Fruit fly (Drosophila melanogaster) whole organism, embryonic: ENCODE measurements around the gene CG7914.

Experiments used
- ATbp ChIP-seq: fragments of 200-800 bp; sonication (Bioruptor generic); optimal IDR thresholded peaks from 2 replicates; lab custom pipeline; 2017; ENCODE audit warnings: missing biosample characterization, mild to moderate bottlenecking, missing genetic modification characterization, missing genetic modification reagents
- Bdp1 ChIP-seq: fragments of 200-800 bp; sonication (Bioruptor generic); optimal IDR thresholded peaks from 3 replicates; lab custom pipeline; 2016; ENCODE audit warnings: missing biosample characterization, missing genetic modification characterization
- Blimp-1 ChIP-seq: fragments of 200-800 bp; sonication (Bioruptor generic); optimal IDR thresholded peaks from 3 replicates; lab custom pipeline; 2018; ENCODE audit warnings: missing biosample characterization, missing genetic modification characterization, mild to moderate bottlenecking, moderate library complexity, missing genetic modification reagents
- CG11398 ChIP-seq: fragments of 200-800 bp; sonication (Bioruptor generic); optimal IDR thresholded peaks from 2 replicates; lab custom pipeline; 2016; ENCODE audit warnings: missing biosample characterization, missing genetic modification characterization
- CG11560 ChIP-seq: fragments of 200-800 bp; sonication (Bioruptor generic); IDR thresholded peaks from 3 replicates; pipeline ENCODE4 v1.3.6; 2022; ENCODE audit warnings: missing biosample characterization, missing genetic modification characterization
- CG12942 ChIP-seq: fragments of 200-800 bp; sonication (Bioruptor generic); optimal IDR thresholded peaks from 3 replicates; lab custom pipeline; 2016; ENCODE audit warnings: missing biosample characterization, missing genetic modification characterization
- CG13296 ChIP-seq: fragments of 200-800 bp; sonication (Bioruptor generic); optimal IDR thresholded peaks from 3 replicates; lab custom pipeline; 2018; ENCODE audit warnings: missing biosample characterization, mild to moderate bottlenecking, missing genetic modification characterization
- CG14050 ChIP-seq: fragments of 200-800 bp; sonication (Bioruptor generic); IDR thresholded peaks from 3 replicates; pipeline ENCODE4 v1.3.6; 2022; ENCODE audit warnings: missing biosample characterization, missing genetic modification characterization
- CG15269 ChIP-seq: fragments of 200-800 bp; sonication (Bioruptor generic); optimal IDR thresholded peaks from 2 replicates; lab custom pipeline; 2018; ENCODE audit warnings: missing biosample characterization, mild to moderate bottlenecking, missing genetic modification characterization, moderate library complexity
- CG15696 ChIP-seq: fragments of 200-800 bp; sonication (Bioruptor generic); optimal IDR thresholded peaks from 2 replicates; lab custom pipeline; 2019; ENCODE audit warnings: missing biosample characterization, mild to moderate bottlenecking, missing genetic modification characterization, moderate library complexity
- CG1647 ChIP-seq: fragments of 200-800 bp; sonication (Bioruptor generic); optimal IDR thresholded peaks from 3 replicates; lab custom pipeline; 2016; ENCODE audit warnings: missing biosample characterization, missing genetic modification characterization
- CG17361 ChIP-seq: fragments of 200-800 bp; sonication (Bioruptor generic); IDR thresholded peaks from 3 replicates; pipeline ENCODE4 v1.3.6; 2022; ENCODE audit warnings: missing biosample characterization, missing genetic modification characterization
- CG2120 ChIP-seq: fragments of 200-800 bp; sonication (Bioruptor generic); optimal IDR thresholded peaks from 3 replicates; lab custom pipeline; 2016; ENCODE audit warnings: missing biosample characterization, missing genetic modification characterization
- CG2199 ChIP-seq: fragments of 200-800 bp; sonication (Bioruptor generic); IDR thresholded peaks from 3 replicates; pipeline ENCODE4 v1.3.6; 2022; ENCODE audit warnings: missing biosample characterization, missing genetic modification characterization
- CG32767 ChIP-seq: fragments of 200-800 bp; sonication (Bioruptor generic); IDR thresholded peaks from 2 replicates; pipeline ENCODE4 v1.3.6; 2022; ENCODE audit warnings: missing biosample characterization, missing genetic modification characterization
- CG33557 ChIP-seq: fragments of 200-800 bp; sonication (Bioruptor generic); optimal IDR thresholded peaks from 2 replicates; lab custom pipeline; 2019; ENCODE audit warnings: missing biosample characterization, mild to moderate bottlenecking, missing genetic modification characterization, moderate library complexity
- CG3407 ChIP-seq: fragments of 200-800 bp; sonication (Bioruptor generic); optimal IDR thresholded peaks from 2 replicates; lab custom pipeline; 2018; ENCODE audit warnings: missing biosample characterization, mild to moderate bottlenecking, missing genetic modification characterization
- CG3838 ChIP-seq: fragments of 200-800 bp; sonication (Bioruptor generic); optimal IDR thresholded peaks from 3 replicates; lab custom pipeline; 2016; ENCODE audit warnings: missing biosample characterization, missing genetic modification characterization
- CG4360 ChIP-seq: fragments of 200-800 bp; sonication (Bioruptor generic); IDR thresholded peaks from 2 replicates; pipeline ENCODE4 v1.3.6; 2022; ENCODE audit warnings: missing biosample characterization, missing genetic modification characterization
- CG6765 ChIP-seq: fragments of 200-800 bp; sonication (Bioruptor generic); optimal IDR thresholded peaks from 3 replicates; lab custom pipeline; 2017; ENCODE audit warnings: missing biosample characterization, mild to moderate bottlenecking, missing genetic modification characterization
- CG6854 ChIP-seq: fragments of 200-800 bp; sonication (Bioruptor generic); optimal IDR thresholded peaks from 3 replicates; lab custom pipeline; 2017; ENCODE audit warnings: missing biosample characterization, mild to moderate bottlenecking, missing genetic modification characterization
- CG7556 ChIP-seq: fragments of 200-800 bp; sonication (Bioruptor generic); optimal IDR thresholded peaks from 2 replicates; lab custom pipeline; 2017; ENCODE audit warnings: missing biosample characterization, mild to moderate bottlenecking, missing genetic modification characterization
- CG8924 ChIP-seq: fragments of 200-800 bp; optimal IDR thresholded peaks from 3 replicates; lab custom pipeline; 2019; ENCODE audit warnings: missing biosample characterization, mild to moderate bottlenecking, missing genetic modification characterization, moderate library complexity
- CG8944 ChIP-seq: fragments of 200-800 bp; sonication (Bioruptor generic); optimal IDR thresholded peaks from 3 replicates; lab custom pipeline; 2016; ENCODE audit warnings: missing biosample characterization, missing genetic modification characterization
- Dbx ChIP-seq: fragments of 200-800 bp; sonication (Bioruptor generic); IDR thresholded peaks from 3 replicates; pipeline ENCODE4 v1.3.6; 2022; ENCODE audit warnings: missing biosample characterization, missing genetic modification characterization
- Dip3 ChIP-seq: fragments of 200-800 bp; sonication (Bioruptor generic); optimal IDR thresholded peaks from 3 replicates; lab custom pipeline; 2016; ENCODE audit warnings: missing biosample characterization, missing genetic modification characterization
- Dref ChIP-seq: fragments of 200-800 bp; sonication (Bioruptor generic); IDR thresholded peaks from 2 replicates; pipeline ENCODE4 v1.3.6; 2022; ENCODE audit warnings: missing biosample characterization, missing genetic modification characterization
- E2f1 ChIP-seq: fragments of 200-800 bp; sonication (Bioruptor generic); IDR thresholded peaks from 2 replicates; pipeline ENCODE4 v1.3.6; 2022; ENCODE audit warnings: missing biosample characterization, missing genetic modification characterization
- Hr78 ChIP-seq, 2 experiments: fragments of 200-800 bp in 1 of 2; fragments of >200 bp in 1 of 2; sonication (Bioruptor generic) in 1 of 2; optimal IDR thresholded peaks; 2 replicates each; lab custom pipeline; 2017 to 2019; ENCODE audit warnings: missing biosample characterization in 2 of 2, missing genetic modification characterization in 2 of 2, mild to moderate bottlenecking in 1 of 2, moderate library complexity in 1 of 2
- Mes4 ChIP-seq: fragments of 200-800 bp; sonication (Bioruptor generic); optimal IDR thresholded peaks from 2 replicates; lab custom pipeline; 2016; ENCODE audit warnings: missing biosample characterization, missing genetic modification characterization
- Scr ChIP-seq: fragments of 200-800 bp; sonication (Bioruptor generic); IDR thresholded peaks from 2 replicates; pipeline ENCODE4 v1.3.6; 2022; ENCODE audit warnings: missing biosample characterization, missing genetic modification characterization; ENCODE audit not compliant: partially characterized antibody
- crc ChIP-seq: fragments of 200-800 bp; sonication (Bioruptor generic); optimal IDR thresholded peaks from 2 replicates; lab custom pipeline; 2016; ENCODE audit warnings: missing biosample characterization, missing genetic modification characterization
- crol ChIP-seq: fragments of 200-800 bp; sonication (Bioruptor generic); IDR thresholded peaks from 2 replicates; pipeline ENCODE4 v1.3.6; 2022; ENCODE audit warnings: missing biosample characterization, missing genetic modification characterization
- disco-r ChIP-seq: fragments of 200-800 bp; sonication (Bioruptor generic); optimal IDR thresholded peaks from 2 replicates; lab custom pipeline; 2016; ENCODE audit warnings: missing biosample characterization, missing genetic modification characterization
- grn ChIP-seq: fragments of 200-800 bp; sonication (Bioruptor generic); optimal IDR thresholded peaks from 3 replicates; lab custom pipeline; 2017; ENCODE audit warnings: missing biosample characterization, missing genetic modification characterization
- gro ChIP-seq: fragments of 200-800 bp; sonication (Bioruptor generic); optimal IDR thresholded peaks from 2 replicates; lab custom pipeline; 2016; ENCODE audit warnings: missing biosample characterization, missing genetic modification characterization
- hb ChIP-seq: fragments of 200-800 bp; sonication (Bioruptor generic); IDR thresholded peaks from 3 replicates; pipeline ENCODE4 v1.3.6; 2022; ENCODE audit warnings: missing biosample characterization, missing genetic modification characterization; ENCODE audit not compliant: partially characterized antibody
- her ChIP-seq: fragments of 200-800 bp; sonication (Bioruptor generic); optimal IDR thresholded peaks from 2 replicates; lab custom pipeline; 2016; ENCODE audit warnings: missing biosample characterization, missing genetic modification characterization
- hkb ChIP-seq, 2 experiments: fragments of 200-800 bp in 1 of 2; fragments of >200 bp in 1 of 2; sonication (Bioruptor generic) in 1 of 2; IDR thresholded peaks in 1 of 2; optimal IDR thresholded peaks in 1 of 2; 2 replicates each; pipeline versions ENCODE4 v1.3.6 to Lab custom; 2017 to 2022; ENCODE audit warnings: missing biosample characterization in 1 of 2, missing genetic modification characterization in 1 of 2
- inv ChIP-seq: fragments of 200-800 bp; sonication (Bioruptor generic); IDR thresholded peaks from 2 replicates; pipeline ENCODE4 v1.3.6; 2022; ENCODE audit warnings: missing biosample characterization, missing genetic modification characterization; ENCODE audit not compliant: partially characterized antibody
- knrl ChIP-seq: fragments of 200-800 bp; sonication (Bioruptor generic); IDR thresholded peaks from 3 replicates; pipeline ENCODE4 v1.3.6; 2022; ENCODE audit warnings: missing biosample characterization, missing genetic modification characterization; ENCODE audit not compliant: partially characterized antibody
- nom ChIP-seq: fragments of 200-800 bp; sonication (Bioruptor generic); optimal IDR thresholded peaks from 2 replicates; lab custom pipeline; 2017; ENCODE audit warnings: missing biosample characterization, missing genetic modification characterization, mild to moderate bottlenecking, moderate library complexity, missing genetic modification reagents
- oc ChIP-seq: fragments of 200-800 bp; sonication (Bioruptor generic); optimal IDR thresholded peaks from 2 replicates; lab custom pipeline; 2018; ENCODE audit warnings: missing biosample characterization, mild to moderate bottlenecking, missing genetic modification characterization, moderate library complexity
- ranshi ChIP-seq: fragments of 200-800 bp; sonication (Bioruptor generic); IDR thresholded peaks from 2 replicates; pipeline ENCODE4 v1.3.6; 2022; ENCODE audit warnings: missing biosample characterization, missing genetic modification characterization
- repo ChIP-seq: fragments of 200-800 bp; sonication (Bioruptor generic); optimal IDR thresholded peaks from 2 replicates; lab custom pipeline; 2016; ENCODE audit warnings: missing biosample characterization, missing genetic modification characterization
- tio ChIP-seq: fragments of 200-800 bp; sonication (Bioruptor generic); optimal IDR thresholded peaks from 2 replicates; lab custom pipeline; 2017; ENCODE audit warnings: missing biosample characterization, missing genetic modification characterization, inconsistent platforms
- toy ChIP-seq: fragments of 200-800 bp; sonication (Bioruptor generic); IDR thresholded peaks from 2 replicates; pipeline ENCODE4 v1.3.6; 2022; ENCODE audit warnings: missing biosample characterization, missing genetic modification characterization
- ttk ChIP-seq: fragments of 200-800 bp; sonication (Bioruptor generic); IDR thresholded peaks from 2 replicates; pipeline ENCODE4 v2.1.2; 2022; ENCODE audit warnings: missing biosample characterization, missing genetic modification characterization
- unpg ChIP-seq: fragments of 200-800 bp; sonication (Bioruptor generic); optimal IDR thresholded peaks from 3 replicates; lab custom pipeline; 2018; ENCODE audit warnings: missing biosample characterization, mild to moderate bottlenecking, missing genetic modification characterization, moderate library complexity
- wor ChIP-seq: fragments of 200-800 bp; sonication (Bioruptor generic); IDR thresholded peaks from 2 replicates; pipeline ENCODE4 v1.3.6; 2022; ENCODE audit warnings: missing biosample characterization, missing genetic modification characterization

Gene CG7914

DNA sequence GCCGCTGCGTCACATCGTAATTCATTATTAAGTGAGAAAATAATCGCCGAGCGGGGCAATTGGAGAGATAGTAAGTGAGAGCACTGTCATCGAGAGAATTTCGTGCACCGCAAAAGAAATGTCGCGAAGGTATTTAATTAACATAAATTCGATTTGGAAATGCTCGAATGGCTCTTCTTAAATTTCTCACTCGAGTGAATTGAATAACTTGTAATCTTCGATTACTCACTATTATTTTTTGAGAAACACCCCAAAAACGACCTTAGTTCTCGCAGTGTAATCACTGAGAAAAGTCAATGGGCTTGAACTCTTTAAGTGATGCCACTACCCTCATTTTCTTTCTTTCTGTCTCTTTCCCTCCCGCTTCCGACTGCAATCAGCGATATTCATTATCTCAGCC is 38.2 kb downstream of the CG7914 start (continued):
- TF ChIP-seq disco-r (GFP tag; lab: Kevin White, UChicago): peak; percentile 55
- peak; percentile 69 for TF ChIP-seq her (GFP tag; lab: Kevin White, UChicago)
- peak; percentile 56 for TF ChIP-seq CG4360 (GFP tag; lab: Robert Waterston, UW)
- peak; percentile 45 for TF ChIP-seq CG15269
- TF ChIP-seq CG11398 (GFP tag; lab: Kevin White, UChicago): peak; percentile 82
- TF ChIP-seq repo (GFP tag; lab: Kevin White, UChicago): peak; percentile 79
- TF ChIP-seq CG2120 (GFP tag; lab: Kevin White, UChicago): peak; percentile 57
- peak; percentile 93 for TF ChIP-seq oc (tag; lab: Kevin White, UChicago)
- TF ChIP-seq CG11560 (tag; lab: Robert Waterston, UW): 0 out of 3 replicates have a peak, but pooled peaks have one; percentile 41
- TF ChIP-seq CG33557 (GFP tag; lab: Kevin White, UChicago): peak; percentile 93
- TF ChIP-seq wor (GFP tag; lab: Robert Waterston, UW): peak; percentile 78
- TF ChIP-seq knrl (GFP tag; lab: Robert Waterston, UW): no peak
- peak; percentile 89 for TF ChIP-seq Mes4 (GFP tag; lab: Kevin White, UChicago)
- peak; percentile 84 for TF ChIP-seq ttk (GFP tag; lab: Robert Waterston, UW)
- peak; percentile 47 for TF ChIP-seq crol (GFP tag; lab: Robert Waterston, UW)
- peak; percentile 77 for TF ChIP-seq nom (GFP tag; lab: Kevin White, UChicago)
- peak in 1 of 2 experiments; percentile 66 for TF ChIP-seq Hr78 (GFP tag; optimal IDR thresholded peaks at IDR 0.05; lab: Kevin White, UChicago)
- TF ChIP-seq grn (GFP tag; lab: Kevin White, UChicago): peak; percentile 35
- no peak for TF ChIP-seq toy
- TF ChIP-seq CG3838: peak; percentile 35
- TF ChIP-seq crc: peak; percentile 72
- TF ChIP-seq Dref (GFP tag; lab: Robert Waterston, UW): no peak
- TF ChIP-seq tio (GFP tag; lab: Kevin White, UChicago): peak; percentile 78
- peak; percentile 91 for TF ChIP-seq CG8924 (tag; lab: Kevin White, UChicago)
- TF ChIP-seq CG7556 (GFP tag; lab: Kevin White, UChicago): peak; percentile 77
- TF ChIP-seq CG14050 (GFP tag; lab: Robert Waterston, UW): peak; percentile 55; the same call in 1 of the 3 replicates
- no peak for TF ChIP-seq inv
- TF ChIP-seq CG2199 (GFP tag; lab: Robert Waterston, UW): peak; percentile 85; the same call in 1 of the 3 replicates
- TF ChIP-seq CG32767: peak; percentile 57; the same call in 1 of the 2 replicates
- TF ChIP-seq Blimp-1 (GFP tag; lab: Kevin White, UChicago): peak; percentile 92
- peak; percentile 31 for TF ChIP-seq Dip3
- peak; percentile 90 for TF ChIP-seq unpg (GFP tag; lab: Kevin White, UChicago)
- TF ChIP-seq Scr (GFP tag; lab: Robert Waterston, UW): no peak
- TF ChIP-seq Bdp1: peak; percentile 56
- TF ChIP-seq CG8944 (GFP tag; lab: Kevin White, UChicago): peak; percentile 82
- TF ChIP-seq CG6765: no peak
- TF ChIP-seq CG12942 (GFP tag; lab: Kevin White, UChicago): peak; percentile 76
- peak; percentile 91 for TF ChIP-seq CG17361 (GFP tag; lab: Robert Waterston, UW)
- peak; percentile 8 for TF ChIP-seq CG6854 (GFP tag; lab: Kevin White, UChicago)
- TF ChIP-seq gro (GFP tag; lab: Kevin White, UChicago): peak; percentile 58
- peak; percentile 84 for TF ChIP-seq ranshi (GFP tag; lab: Robert Waterston, UW)
- TF ChIP-seq CG3407 (GFP tag; lab: Kevin White, UChicago): peak; percentile 86
- peak; percentile 79 for TF ChIP-seq E2f1
- TF ChIP-seq ATbp (GFP tag; lab: Kevin White, UChicago): peak; percentile 91
- TF ChIP-seq CG1647 (GFP tag; lab: Kevin White, UChicago): peak; percentile 55
- TF ChIP-seq hkb (optimal IDR thresholded peaks at IDR 0.05; lab: Kevin White, UChicago): no peak
- TF ChIP-seq hkb (GFP tag; IDR thresholded peaks at IDR 0.05; lab: Robert Waterston, UW): peak; percentile 79
- no peak for TF ChIP-seq hb (GFP tag; lab: Robert Waterston, UW)
- TF ChIP-seq CG15696: peak; percentile 92
- no peak for TF ChIP-seq CG13296
- no peak for TF ChIP-seq Dbx (GFP tag; lab: Robert Waterston, UW)
